Fruit fly (Drosophila melanogaster): ENCODE data around the gene D19B.

D19B gene

dm6 chr3L:6218517-6219155 is 33.9 kb upstream of the D19B start (continued):
- TF ChIP-seq CG6683 (GFP tag; optimal IDR thresholded peaks at IDR 0.05) (no peak), CG6272 (GFP tag; IDR thresholded peaks at IDR 0.05) (no peak), inv (GFP tag; IDR thresholded peaks at IDR 0.05; ENCODE audit: partially characterized antibody) (no peak), maf-S (GFP tag; optimal IDR thresholded peaks at IDR 0.05) (no peak), Dfd (GFP tag; optimal IDR thresholded peaks at IDR 0.05) (no peak), Doc2 (GFP tag; IDR thresholded peaks at IDR 0.05) (no peak), oc (tag; optimal IDR thresholded peaks at IDR 0.05) (peak; percentile 29), CG13296 (GFP tag; optimal IDR thresholded peaks at IDR 0.05) (peak; percentile 47), Nf-YC (tag; optimal IDR thresholded peaks at IDR 0.05) (no peak), CG1832 (GFP tag; optimal IDR thresholded peaks at IDR 0.05) (no peak), fd96Cb (tag; optimal IDR thresholded peaks at IDR 0.05) (no peak), Sox102F (GFP tag; optimal IDR thresholded peaks at IDR 0.05) (no peak), vfl (GFP tag; optimal IDR thresholded peaks at IDR 0.05) (no peak), z (GFP tag; IDR thresholded peaks at IDR 0.05) (no peak), CG11504 (tag; optimal IDR thresholded peaks at IDR 0.05) (no peak), ind (GFP tag; optimal IDR thresholded peaks at IDR 0.05) (no peak), CG10565 (GFP tag; optimal IDR thresholded peaks at IDR 0.05) (no peak), Eip74EF (GFP tag; optimal IDR thresholded peaks at IDR 0.05) (peak in 1 of 2 experiments; percentile 63), CrebB (tag; optimal IDR thresholded peaks at IDR 0.05) (peak; percentile 51), gce (GFP tag; IDR thresholded peaks at IDR 0.05) (peak; percentile 64; the same call in 1 of the 3 replicates), gem (tag; optimal IDR thresholded peaks at IDR 0.05) (no peak), hkb (optimal IDR thresholded peaks at IDR 0.05) (no peak), hkb (GFP tag; IDR thresholded peaks at IDR 0.05) (peak; percentile 57; the same call in 1 of the 2 replicates), dimm (GFP tag; IDR thresholded peaks at IDR 0.05) (no peak), PHDP (tag; optimal IDR thresholded peaks at IDR 0.05) (peak; percentile 43), gcm (GFP tag; optimal IDR thresholded peaks at IDR 0.05) (peak; percentile 36), bowl (GFP tag; IDR thresholded peaks at IDR 0.05) (no peak), lola (GFP tag; optimal IDR thresholded peaks at IDR 0.05) (no peak), BtbVII (GFP tag; optimal IDR thresholded peaks at IDR 0.05) (peak; percentile 49), onecut (GFP tag; IDR thresholded peaks at IDR 0.05) (peak; percentile 24; the same call in 1 of the 2 replicates), CG5953 (GFP tag; IDR thresholded peaks at IDR 0.05) (no peak), ewg (GFP tag; optimal IDR thresholded peaks at IDR 0.05) (no peak), CG3847 (GFP tag; IDR thresholded peaks at IDR 0.05) (no peak), CG4404 (GFP tag; IDR thresholded peaks at IDR 0.05) (no peak), CG18262 (tag; optimal IDR thresholded peaks at IDR 0.05) (no peak), chif (GFP tag; optimal IDR thresholded peaks at IDR 0.05) (no peak), CG1602 (GFP tag; optimal IDR thresholded peaks at IDR 0.05) (no peak), CoRest (tag; optimal IDR thresholded peaks at IDR 0.05) (no peak), CG30020 (tag; optimal IDR thresholded peaks at IDR 0.05) (no peak), Bdp1 (GFP tag; optimal IDR thresholded peaks at IDR 0.05) (no peak), CTCF (GFP tag; optimal IDR thresholded peaks at IDR 0.05) (no peak), esg (GFP tag; conservative IDR thresholded peaks at IDR 0.05) (no peak), CG34376 (GFP tag; optimal IDR thresholded peaks at IDR 0.05) (no peak), MTF-1 (GFP tag; optimal IDR thresholded peaks at IDR 0.05; ENCODE audit: borderline replicate concordance) (peak; percentile 31), Hey (tag; optimal IDR thresholded peaks at IDR 0.05) (no peak), Ets65A (GFP tag) (no peak), crp (GFP tag; optimal IDR thresholded peaks at IDR 0.05) (no peak), fu2 (GFP tag; optimal IDR thresholded peaks at IDR 0.05) (no peak), emc (GFP tag; optimal IDR thresholded peaks at IDR 0.05) (no peak), CG14441 (GFP tag; IDR thresholded peaks at IDR 0.05) (no peak), tgo (GFP tag; IDR thresholded peaks at IDR 0.05) (no peak)

Data from whole organism, embryonic.